Fruit fly (Drosophila melanogaster): Measurements from ENCODE around the gene Jarid2.

DNA sequence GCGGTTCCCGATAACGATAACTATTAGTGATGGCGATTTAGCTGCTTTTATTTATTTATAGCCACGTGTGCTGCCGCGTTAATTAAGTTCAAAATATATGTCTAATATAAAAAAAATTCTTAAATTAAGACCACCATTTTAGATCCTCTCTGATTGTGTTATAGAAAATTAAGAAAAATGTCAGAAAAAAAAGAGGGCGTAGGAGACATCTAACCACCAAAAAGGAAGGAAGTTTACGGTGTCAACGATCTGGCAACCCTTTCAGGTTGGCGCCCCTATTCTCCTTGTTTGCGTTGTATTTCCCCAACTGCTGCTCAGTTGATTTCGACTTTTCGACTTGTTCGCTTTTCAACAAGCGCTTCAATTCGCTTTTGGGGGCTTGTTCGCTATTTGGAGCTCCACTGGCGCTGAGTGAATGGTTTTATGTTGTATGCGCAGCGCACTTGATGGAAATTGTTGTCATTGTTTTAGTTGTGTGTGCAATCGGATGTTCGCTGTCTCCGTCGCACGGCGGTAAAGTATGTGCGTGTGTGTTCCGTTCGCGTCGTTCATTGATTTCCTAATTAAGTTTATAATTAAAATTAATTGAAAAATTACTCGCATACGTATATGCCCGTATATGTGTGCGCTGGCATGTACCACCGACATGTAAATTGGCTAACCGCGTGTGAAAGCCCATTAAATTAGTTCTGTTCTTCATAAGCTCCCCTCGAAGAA, 15.9 kb upstream of the Jarid2 start, which contains the start of the genes CG3434 and CG44838:
- TF ChIP-seq tai (GFP tag; optimal IDR thresholded peaks at IDR 0.05) (peak; percentile 69), dl (GFP tag; optimal IDR thresholded peaks at IDR 0.05; ENCODE audit: insufficient read depth in 1 of 2, partially characterized antibody in 2 of 2) (no peak), Mio (GFP tag; optimal IDR thresholded peaks at IDR 0.05) (no peak), pan (optimal IDR thresholded peaks at IDR 0.05) (no peak), Hnf4 (GFP tag; optimal IDR thresholded peaks at IDR 0.05) (peak; percentile 76), Myc (optimal IDR thresholded peaks at IDR 0.05) (peak; percentile 92), OdsH (GFP tag; optimal IDR thresholded peaks at IDR 0.05) (peak; percentile 71)
